Worm (Caenorhabditis elegans): ENCODE data around the gene T09B9.3.

Gene T09B9.3

DNA sequence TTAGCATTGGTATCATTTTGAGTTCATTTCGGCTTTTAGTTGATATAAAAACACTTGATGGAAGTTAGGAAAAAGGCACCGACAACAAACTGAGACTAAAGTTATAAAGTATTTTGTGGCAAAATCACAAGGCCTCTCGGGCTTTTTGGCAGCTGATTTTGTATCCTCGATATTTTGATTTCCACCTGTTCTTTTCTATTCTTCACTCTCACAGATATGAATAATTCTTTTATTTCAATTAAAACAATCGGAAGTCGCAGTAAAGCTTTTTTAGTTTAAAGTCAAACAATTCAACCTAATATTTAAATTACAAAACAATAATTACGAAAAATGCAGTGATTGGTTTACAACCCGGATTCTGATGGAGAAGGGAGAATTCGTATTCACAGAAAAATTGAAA is at the start of gene T09B9.3:
Gene T09B9.3, minus strand, starts transcription at position 101 of the 400 bp plus-strand sequence.
- TF ChIP-seq ces-1 (GFP tag; optimal IDR thresholded peaks at IDR 0.05) (no peak), nhr-10 (tag; optimal IDR thresholded peaks at IDR 0.05) (no peak)

DNA sequence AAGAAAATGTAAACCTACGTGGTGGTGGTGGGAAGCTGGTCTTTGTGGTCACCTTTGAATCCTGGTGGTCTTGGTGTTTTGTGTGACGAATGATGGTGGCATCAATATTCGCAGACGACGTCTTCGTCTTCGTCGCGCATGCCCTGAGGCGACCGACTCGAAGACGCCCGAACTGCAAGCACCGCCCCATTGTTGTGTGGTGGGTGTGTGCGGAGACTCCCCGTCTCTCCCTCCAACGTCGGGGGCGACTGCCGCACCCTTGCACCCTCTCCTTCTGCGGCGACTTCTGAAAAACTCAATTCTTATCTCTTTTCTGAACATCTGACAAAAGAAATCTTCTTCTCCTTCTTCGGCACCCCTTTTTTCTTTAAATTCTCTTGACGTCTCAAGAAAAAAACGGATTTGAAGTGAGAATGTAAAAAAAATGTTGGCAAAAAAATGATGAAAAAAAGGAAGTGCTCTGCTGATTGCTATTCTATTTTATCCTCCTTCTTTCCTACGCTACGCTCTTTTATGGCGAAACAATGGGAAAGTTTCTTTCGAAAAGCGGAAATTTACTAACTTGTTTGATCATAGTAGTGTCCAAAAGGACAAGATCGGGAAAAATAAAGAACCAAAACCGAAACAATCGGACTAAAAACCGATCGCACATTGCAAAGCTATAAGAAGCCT is 46.3 kb upstream of the T09B9.3 start, which contains the start of gene lgc-47:
Gene lgc-47, minus strand, starts transcription at position 286 of the 672 bp plus-strand sequence.
- TF ChIP-seq set-16 (GFP tag; IDR thresholded peaks at IDR 0.05) = peak; percentile 89
- TF ChIP-seq ztf-7 (tag; optimal IDR thresholded peaks at IDR 0.05) = no peak
- TF ChIP-seq unc-62 (GFP tag; optimal IDR thresholded peaks at IDR 0.05 in 1 of 2) = peak in 1 of 2 experiments; percentile 7
- TF ChIP-seq unc-62 (tag; optimal IDR thresholded peaks at IDR 0.05) = no peak
- 0 out of 2 replicates have a peak, but pooled peaks have one; percentile 57 for TF ChIP-seq ctbp-1 (GFP tag; IDR thresholded peaks at IDR 0.05)

DNA sequence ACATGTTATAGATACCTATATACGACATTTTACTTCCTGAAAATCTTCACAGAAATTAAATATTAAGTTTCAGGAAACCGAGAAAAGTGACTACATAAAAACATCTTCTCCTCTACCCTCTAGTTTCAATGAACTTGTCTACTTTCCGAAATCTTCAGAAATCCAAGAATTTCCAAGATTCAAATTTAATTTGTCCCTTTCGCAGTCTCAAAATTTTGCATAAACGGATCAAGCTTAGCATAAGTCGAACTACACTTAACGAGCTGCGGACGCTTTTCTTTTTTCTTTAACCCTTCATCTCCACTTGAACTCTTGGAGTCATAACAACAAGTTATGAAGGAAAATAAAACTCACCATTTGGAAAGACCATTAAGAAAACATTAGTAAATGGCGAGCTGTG is 44.3 kb upstream of the T09B9.3 start:
- TF ChIP-seq fkh-10 (GFP tag; optimal IDR thresholded peaks at IDR 0.05) (peak; percentile 72), nhr-77 (tag; optimal IDR thresholded peaks at IDR 0.05) (no peak), unc-39 (tag; optimal IDR thresholded peaks at IDR 0.05) (no peak), ces-1 (GFP tag; optimal IDR thresholded peaks at IDR 0.05) (peak; percentile 85), daf-12 (tag; optimal IDR thresholded peaks at IDR 0.05) (no peak)

ce11 chrX:9804735-9805134 is 43.6 kb upstream of the T09B9.3 start:
- TF ChIP-seq set-16 (GFP tag; IDR thresholded peaks at IDR 0.05) (no peak), spr-1 (tag; optimal IDR thresholded peaks at IDR 0.05) (no peak)

DNA sequence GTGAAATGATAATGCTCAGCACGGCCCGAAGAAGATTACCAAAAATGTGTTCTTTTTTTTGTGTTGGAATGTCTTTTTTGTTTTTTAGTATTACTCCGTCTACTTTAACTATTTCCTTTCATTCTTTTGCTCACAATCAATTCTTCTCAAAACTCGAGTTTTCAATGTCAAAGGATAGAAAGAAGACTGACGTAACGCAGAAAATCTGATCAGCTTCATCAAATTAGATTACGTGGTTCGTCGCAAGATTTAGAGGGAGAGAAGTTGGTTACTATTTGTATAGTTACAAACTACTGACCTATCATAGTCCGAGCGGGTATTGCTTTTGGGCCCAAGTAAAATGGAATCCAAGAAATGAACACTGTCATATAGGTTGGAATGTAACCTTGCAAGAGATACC is 42.4 kb upstream of the T09B9.3 start:
- TF ChIP-seq dmd-6 (GFP tag; IDR thresholded peaks at IDR 0.05) (no peak), lir-3 (tag; optimal IDR thresholded peaks at IDR 0.05) (no peak), fkh-10 (GFP tag; optimal IDR thresholded peaks at IDR 0.05) (peak; percentile 93), dmd-8 (GFP tag; IDR thresholded peaks at IDR 0.05) (no peak), ctbp-1 (GFP tag; IDR thresholded peaks at IDR 0.05) (peak; percentile 27; the same call in 1 of the 2 replicates), zfp-2 (tag; optimal IDR thresholded peaks at IDR 0.05) (no peak), T26A8.4 (GFP tag; IDR thresholded peaks at IDR 0.05) (no peak), ces-1 (GFP tag; optimal IDR thresholded peaks at IDR 0.05) (peak; percentile 90), dve-1 (tag; optimal IDR thresholded peaks at IDR 0.05; ENCODE audit: insufficient read depth) (no peak), nhr-111 (GFP tag; optimal IDR thresholded peaks at IDR 0.05) (no peak), mxl-3 (GFP tag; optimal IDR thresholded peaks at IDR 0.05) (no peak), F37D6.2 (tag; optimal IDR thresholded peaks at IDR 0.05) (no peak), mes-2 (tag; optimal IDR thresholded peaks at IDR 0.05; ENCODE audit: poor library complexity, severe bottlenecking) (no peak), hmg-1.1 (GFP tag; IDR thresholded peaks at IDR 0.05) (no peak)

ce11 chrX:9798530-9798929 is 37.4 kb upstream of the T09B9.3 start, which contains the start of gene F36G3.3:
Gene F36G3.3, plus strand, starts transcription at chrX:9798835.
- TF ChIP-seq nhr-111 (GFP tag; optimal IDR thresholded peaks at IDR 0.05) (no peak), ZK337.2 (GFP tag; IDR thresholded peaks at IDR 0.05) (no peak), D1046.2 (GFP tag; IDR thresholded peaks at IDR 0.05) (no peak), ctbp-1 (GFP tag; IDR thresholded peaks at IDR 0.05) (peak; percentile 48; the same call in 1 of the 2 replicates), mdl-1 (tag; optimal IDR thresholded peaks at IDR 0.05) (peak in 1 of 2 experiments; percentile 20), fkh-10 (GFP tag; optimal IDR thresholded peaks at IDR 0.05) (peak; percentile 54), hlh-11 (tag; optimal IDR thresholded peaks at IDR 0.05) (no peak), lsy-2 (tag; optimal IDR thresholded peaks at IDR 0.05) (peak in 1 of 2 experiments; percentile 19), dpl-1 (GFP tag; optimal IDR thresholded peaks at IDR 0.05) (no peak), saeg-2 (GFP tag; IDR thresholded peaks at IDR 0.05) (no peak)
